Fruit fly (Drosophila melanogaster): ENCODE data around the gene tal-AA.

Gene tal-AA

DNA sequence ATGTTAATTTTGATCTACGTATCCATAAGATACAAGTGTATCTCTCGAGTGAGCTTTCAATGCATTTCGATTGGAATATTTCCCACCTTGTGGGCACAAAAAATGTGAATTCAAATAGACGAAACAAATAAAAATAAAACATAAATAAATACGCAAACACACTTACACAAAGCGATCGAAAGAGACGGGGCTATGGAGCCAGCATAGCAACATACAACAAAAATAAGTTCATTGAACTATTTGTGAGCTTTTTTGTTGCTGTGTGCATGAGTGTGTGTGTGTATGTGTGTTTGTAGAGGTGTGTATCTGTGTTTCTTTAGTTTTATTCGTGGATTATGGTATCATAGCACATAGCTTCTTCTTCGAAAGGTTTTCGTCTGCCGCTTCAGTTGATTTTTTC is 7.6 kb downstream of the tal-AA start:
- TF ChIP-seq CG17801 (GFP tag; optimal IDR thresholded peaks at IDR 0.05; ENCODE audit: partially characterized antibody), result no peak

DNA sequence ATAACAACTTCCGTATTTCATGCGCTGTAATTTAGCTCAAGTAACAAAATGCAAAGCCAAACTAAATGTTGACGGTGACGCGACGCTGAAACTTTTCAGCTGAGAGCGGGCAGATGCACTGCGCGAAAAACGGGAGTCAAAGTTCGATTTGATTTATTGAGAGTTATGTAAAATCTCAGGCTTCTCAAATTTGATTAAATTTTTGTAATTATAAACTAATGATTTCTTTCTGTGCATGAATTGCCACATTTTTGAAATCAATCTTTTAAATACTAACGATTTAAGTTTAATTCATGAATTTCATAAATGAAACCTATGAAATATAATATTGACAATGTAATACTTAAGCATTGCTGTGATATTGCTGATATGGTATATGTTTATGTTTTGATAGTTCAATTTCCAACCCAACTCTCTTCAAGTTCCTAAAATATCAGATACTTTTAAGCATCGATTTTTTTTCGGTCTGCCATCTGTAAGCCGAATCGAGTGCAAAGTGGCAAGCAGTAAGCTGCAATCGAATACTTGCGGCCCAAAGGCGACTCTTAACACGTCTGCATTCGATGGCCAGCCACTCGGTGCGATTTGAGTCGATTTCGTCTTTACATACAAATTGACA is 9.8 kb downstream of the tal-AA start:
- TF ChIP-seq CG17801 (GFP tag; optimal IDR thresholded peaks at IDR 0.05; ENCODE audit: partially characterized antibody), result no peak

DNA sequence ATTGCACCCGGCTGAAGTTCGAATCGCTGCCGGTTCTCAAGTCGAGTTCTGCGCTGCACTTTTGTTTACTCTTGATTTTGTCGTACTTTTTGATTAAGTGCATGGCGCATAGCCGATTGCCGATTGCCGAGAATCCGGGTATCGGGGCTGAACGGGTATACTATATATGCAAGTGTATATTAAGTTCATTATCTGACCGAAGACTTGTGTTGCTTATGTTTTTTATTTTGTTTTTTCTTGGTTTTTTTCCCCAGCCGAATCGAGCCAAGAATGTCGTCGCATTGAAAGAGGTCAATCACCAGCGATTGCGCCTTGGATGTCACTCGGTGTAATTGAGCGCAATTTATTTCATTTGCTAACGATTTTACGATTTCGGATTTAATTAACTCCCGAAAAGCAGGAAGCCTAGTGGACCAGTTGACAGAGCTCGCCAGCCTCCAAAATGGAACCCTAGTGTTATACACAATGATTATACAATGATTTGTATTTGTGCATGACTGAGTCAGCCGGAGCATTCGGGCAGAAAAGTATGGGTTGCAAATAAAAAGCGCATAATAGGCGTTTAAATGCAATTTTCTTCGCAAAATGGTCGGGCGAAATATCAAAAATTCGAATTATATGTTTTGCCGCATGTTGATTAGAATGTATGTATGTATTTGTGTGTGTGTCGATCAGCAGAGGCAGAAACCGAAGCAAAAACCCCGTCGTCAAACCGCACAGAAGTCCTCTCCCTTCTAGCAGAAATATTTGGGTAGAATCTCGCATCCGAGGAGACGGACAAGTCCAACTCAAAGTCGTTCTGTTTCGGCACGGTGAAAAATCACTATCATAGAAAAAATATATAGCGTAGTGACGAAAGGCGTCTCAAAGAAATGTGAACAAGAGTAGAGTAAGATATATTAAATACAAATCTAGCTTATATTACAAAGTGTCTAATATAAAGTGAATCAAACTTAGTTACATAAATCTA is 15.3 kb downstream of the tal-AA start, which contains the start of gene Mst87F:
Gene Mst87F (minus strand): TSS at position 56 of the 970 bp plus-strand sequence.
- peak; percentile 11 for TF ChIP-seq CG17801 (GFP tag; optimal IDR thresholded peaks at IDR 0.05; ENCODE audit: partially characterized antibody)

DNA sequence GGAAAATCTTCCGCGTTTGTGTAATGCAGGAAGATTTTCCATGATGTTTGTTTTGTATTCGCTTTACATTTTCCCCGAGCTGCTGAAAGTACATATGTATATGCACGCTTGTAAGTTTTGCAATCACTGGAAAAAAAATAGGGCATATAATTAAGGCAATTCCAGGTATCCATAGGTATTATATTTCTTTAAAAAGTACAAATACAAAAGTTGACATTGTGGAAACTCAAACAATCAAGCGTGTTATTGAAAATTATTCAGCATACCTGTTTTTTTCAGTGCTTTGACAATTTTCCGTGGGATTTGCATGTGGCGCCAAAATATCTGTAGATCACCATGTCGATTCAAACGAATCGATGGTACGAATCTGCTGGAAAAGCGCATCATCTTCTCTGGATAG is 18.1 kb downstream of the tal-AA start:
- TF ChIP-seq CG17801 (GFP tag; optimal IDR thresholded peaks at IDR 0.05; ENCODE audit: partially characterized antibody), result no peak

DNA sequence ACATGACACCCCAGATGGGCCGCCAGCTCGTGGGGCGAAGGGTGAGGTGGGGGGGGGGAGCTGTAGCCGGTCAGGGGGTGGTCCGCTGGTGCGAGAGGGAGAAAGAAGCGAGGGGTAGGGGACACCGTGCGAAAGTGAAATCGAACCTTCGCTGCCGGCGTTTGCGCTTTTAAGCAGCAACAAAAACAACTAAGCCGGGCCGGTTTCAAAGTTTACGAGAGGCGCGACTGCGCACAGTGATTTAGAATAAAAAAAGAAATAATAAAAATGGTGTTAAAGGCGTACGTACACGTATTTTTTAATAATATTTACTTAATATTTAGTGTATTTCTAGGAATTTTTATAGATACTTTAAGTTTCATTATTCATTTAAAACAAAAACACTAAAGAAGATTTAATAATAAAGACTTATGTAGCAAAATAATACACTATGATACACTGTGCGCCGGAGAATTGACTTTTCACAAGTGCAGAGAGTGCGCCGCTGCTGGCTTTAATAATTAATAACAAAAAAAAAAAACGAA is 18.7 kb downstream of the tal-AA start:
- peak; percentile 67 for TF ChIP-seq CG17801 (GFP tag; optimal IDR thresholded peaks at IDR 0.05; ENCODE audit: partially characterized antibody)

DNA sequence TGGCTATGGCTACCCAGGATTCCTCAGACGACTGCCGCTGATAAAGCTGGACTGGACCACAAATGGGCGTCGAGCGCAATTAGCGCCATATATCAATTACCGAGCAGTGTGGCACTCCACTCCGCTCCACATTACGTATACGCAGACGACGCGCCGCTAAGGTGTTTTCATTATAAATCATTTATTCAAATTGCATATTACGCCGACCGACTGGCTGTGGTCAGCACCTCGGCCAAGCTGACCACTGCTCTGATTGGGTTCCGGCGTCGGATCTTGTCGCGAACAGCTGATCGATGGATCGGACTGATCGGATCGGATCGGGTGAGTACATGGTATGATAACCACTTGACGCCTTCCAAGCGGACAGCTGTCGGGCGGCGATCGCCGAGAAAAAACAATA is 20.0 kb downstream of the tal-AA start:
- TF ChIP-seq CG17801 (GFP tag; optimal IDR thresholded peaks at IDR 0.05; ENCODE audit: partially characterized antibody), result no peak

DNA sequence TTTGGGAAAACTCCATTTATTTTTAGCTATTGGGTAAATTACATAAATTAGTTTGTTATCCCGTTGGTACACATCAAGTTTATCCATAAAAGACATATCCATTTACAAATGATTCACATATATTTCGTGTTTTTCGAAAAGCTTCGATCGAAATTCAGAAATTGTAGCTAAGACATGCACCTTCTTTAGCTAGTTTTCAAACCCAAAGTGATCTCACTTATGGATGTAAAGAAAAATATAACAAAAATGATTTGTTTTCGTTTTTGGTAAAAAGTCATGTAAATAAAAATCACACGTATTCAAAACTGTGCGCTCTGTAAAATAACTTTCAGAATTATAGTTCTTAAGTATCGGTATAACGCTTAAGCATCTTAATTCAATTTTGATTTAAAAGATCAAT is 20.6 kb downstream of the tal-AA start:
- TF ChIP-seq CG17801 (GFP tag; optimal IDR thresholded peaks at IDR 0.05; ENCODE audit: partially characterized antibody), result no peak

DNA sequence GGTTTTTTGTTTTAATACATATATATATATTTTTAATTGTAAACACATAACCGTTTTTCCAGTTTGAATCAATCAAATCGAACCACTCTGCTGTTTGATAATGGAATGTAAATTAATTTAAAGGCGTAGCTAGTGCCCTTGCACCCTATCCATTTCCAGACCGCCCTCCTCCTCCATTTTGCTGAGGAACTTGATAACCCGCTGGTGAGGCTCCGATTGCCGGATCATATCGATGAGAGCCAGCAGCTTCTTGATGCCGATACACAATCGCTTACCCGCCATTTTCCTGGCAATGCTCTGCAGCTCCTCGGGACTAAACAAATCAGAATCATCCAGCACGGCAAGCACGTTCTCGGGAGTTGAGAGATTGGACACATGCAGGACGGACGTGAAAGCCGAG is 21.6 kb downstream of the tal-AA start:
- no peak for TF ChIP-seq CG17801 (GFP tag; optimal IDR thresholded peaks at IDR 0.05; ENCODE audit: partially characterized antibody)

DNA sequence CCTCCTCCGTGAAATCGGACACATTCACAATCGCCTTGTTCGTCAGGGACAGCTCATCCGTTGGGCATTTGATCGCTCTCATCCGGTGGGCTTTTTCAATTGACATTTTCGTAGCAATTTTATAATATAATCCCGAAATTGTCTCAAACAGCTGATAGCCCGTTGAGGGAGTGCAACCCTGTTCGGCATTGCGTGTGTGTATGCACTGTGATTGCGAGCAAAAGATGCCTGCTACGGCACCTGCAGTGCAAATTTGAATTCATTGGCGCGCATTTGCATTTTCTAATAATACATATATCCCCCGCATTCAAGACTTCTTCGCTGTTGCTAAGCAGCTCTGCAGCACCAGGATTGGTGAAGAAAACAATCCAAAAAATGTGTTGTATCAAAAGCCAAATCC is 24.9 kb downstream of the tal-AA start, which contains the start of gene Nsf2:
Gene Nsf2 (minus strand): TSS at position 185 of the 400 bp plus-strand sequence.
- no peak for TF ChIP-seq CG17801 (GFP tag; optimal IDR thresholded peaks at IDR 0.05; ENCODE audit: partially characterized antibody)

DNA sequence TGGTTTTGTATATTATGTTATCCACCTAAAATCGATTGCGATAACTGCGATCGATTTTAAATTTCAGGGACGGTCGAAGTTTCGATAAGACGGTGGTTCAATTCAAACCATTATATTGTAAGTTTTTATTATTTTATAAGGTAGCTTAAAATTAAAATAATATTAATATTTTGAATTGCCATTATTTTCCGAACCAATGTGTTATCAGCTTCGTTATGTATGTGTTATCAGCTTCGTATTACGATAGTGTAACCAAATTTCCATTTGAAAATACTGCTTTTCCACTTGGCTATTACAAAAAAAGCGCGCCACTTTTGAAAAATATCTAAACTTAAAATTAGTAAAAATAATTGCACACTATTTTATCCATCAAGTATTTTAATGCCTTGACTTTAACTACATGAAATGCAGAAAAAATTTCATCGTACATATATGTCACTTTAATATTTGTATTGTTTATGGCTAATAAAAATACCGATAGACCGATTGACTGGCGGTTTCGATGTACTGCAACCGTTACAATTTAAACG is 27.0 kb downstream of the tal-AA start, which contains the start of gene CG31495:
Gene CG31495 (minus strand): TSS at position 52 of the 530 bp plus-strand sequence.
- no peak for TF ChIP-seq CG17801 (GFP tag; optimal IDR thresholded peaks at IDR 0.05; ENCODE audit: partially characterized antibody)

DNA sequence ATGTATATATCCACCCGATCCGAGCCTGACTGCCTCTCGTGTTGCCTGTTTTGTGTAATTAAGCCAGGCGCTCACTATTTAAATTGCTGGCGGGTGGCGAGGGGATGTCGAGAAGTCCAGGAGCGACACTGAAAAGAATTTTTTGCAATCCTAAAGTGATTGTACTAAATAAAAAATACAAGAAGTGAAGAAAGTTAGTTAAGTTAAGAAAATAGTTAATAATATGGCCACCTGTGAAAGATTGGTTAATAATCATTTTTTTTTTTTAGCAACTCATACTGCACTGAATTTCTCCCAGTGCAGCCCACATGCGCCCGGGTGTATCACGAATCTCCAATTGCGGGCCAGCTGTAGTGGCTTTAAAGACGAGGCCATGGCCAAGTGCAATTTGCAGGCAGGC is 28.0 kb downstream of the tal-AA start:
- no peak for TF ChIP-seq CG17801 (GFP tag; optimal IDR thresholded peaks at IDR 0.05; ENCODE audit: partially characterized antibody)

DNA sequence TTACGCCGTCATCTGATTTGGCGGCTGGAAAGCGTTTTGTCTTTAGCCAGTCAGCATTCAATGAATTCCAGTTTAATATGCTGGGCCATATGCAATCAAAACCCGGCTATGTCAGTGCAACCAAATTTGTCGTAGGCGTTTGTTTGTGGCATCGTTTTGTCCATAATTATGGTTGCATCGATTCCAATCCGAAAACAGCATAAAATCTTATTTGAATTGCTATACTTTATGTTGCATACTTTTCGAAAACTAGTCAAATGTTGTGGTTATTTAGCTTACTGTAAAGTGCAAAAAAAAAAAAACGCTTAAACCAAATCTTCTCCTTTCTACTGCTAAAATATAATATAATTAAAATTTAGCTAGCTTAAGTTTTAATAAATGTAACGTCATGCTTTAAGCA is 29.6 kb downstream of the tal-AA start:
- TF ChIP-seq CG17801 (GFP tag; optimal IDR thresholded peaks at IDR 0.05; ENCODE audit: partially characterized antibody), result no peak

DNA sequence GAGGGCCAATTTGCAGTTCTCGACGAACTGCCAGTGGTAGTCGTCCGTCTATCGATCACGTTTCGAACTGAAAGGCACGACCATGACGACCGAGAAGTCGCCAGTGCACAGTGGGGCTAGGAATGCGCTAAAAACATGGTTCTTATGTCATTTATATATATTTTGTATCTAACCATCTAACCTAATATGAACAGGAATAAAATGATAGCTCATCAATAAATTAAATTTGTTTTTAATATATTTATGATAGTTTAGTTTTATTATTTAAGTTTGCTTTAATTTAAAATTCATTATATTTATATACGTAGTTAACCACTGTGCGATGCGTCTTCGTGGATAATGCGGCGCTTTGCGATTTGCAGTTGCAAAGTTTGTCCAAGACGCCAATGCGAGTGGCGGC is 30.7 kb downstream of the tal-AA start:
- no peak for TF ChIP-seq CG17801 (GFP tag; optimal IDR thresholded peaks at IDR 0.05; ENCODE audit: partially characterized antibody)

DNA sequence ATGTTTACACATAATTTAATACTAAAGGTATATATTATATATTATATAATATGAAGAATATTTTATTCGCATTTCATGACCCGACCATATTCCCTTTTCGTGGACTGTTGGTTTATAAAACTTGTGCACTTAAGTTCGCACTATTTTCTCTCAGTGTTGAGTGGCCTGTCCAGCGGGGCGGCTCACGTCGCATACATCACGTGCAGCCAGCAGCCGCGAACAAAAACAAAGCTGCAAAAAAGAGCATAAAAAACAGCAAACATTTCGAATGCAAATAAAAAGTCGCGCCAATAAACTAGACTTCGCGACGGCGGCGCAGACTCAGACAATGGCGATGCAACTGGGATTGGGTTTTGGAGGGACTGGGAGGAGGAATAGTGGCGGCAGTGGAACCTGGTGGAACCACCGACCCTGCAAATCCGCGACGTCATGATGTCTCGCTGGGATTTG is 32.4 kb downstream of the tal-AA start:
- no peak for TF ChIP-seq CG17801 (GFP tag; optimal IDR thresholded peaks at IDR 0.05; ENCODE audit: partially characterized antibody)

DNA sequence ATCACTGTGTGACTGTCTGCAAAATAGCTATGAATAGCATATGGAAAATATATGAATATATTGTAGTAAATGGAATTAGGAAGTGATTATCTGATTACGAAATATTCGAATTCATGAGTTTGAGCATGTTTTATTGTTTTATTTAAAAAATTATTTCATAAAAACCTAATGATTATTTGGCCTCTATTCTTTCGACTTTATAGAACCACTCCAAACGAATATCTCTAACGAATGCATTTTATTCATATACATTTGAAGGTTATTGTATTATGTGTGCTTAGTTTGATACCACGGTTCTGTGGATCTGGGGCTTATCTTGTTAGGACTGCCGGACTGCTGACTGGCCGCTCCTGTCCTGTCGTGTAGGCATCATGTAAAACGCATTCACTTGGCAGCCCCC is 33.0 kb downstream of the tal-AA start:
- TF ChIP-seq CG17801 (GFP tag; optimal IDR thresholded peaks at IDR 0.05; ENCODE audit: partially characterized antibody), result no peak

Measured in ovary, adult (tissue).